Worm (Caenorhabditis elegans) whole organism, young adult: ENCODE results near the gene W01B6.6.

Experiments
- F49E8.2 ChIP-seq: sonication (generic microtip); optimal IDR thresholded peaks from 3 replicates; lab custom pipeline; 2017; ENCODE audit warnings: missing genetic modification characterization, mild to moderate bottlenecking, missing compliant biosample characterization, antibody characterized with exemption, moderate library complexity; ENCODE audit not compliant: insufficient read depth
- ama-1 ChIP-seq, 3 experiments: fragments of 150-350 bp in 1 of 3; sonication (generic microtip) in 2 of 3; optimal IDR thresholded peaks; 2 replicates each; lab custom pipeline; 2014 to 2018; ENCODE audit warnings: missing biosample characterization in 2 of 3, missing genetic modification characterization in 2 of 3, missing genetic modification reagents in 2 of 3
- cebp-1 ChIP-seq, 2 experiments: fragments of 200-800 bp in 1 of 2; sonication (Bioruptor generic) in 1 of 2; sonication (generic microtip) in 1 of 2; IDR thresholded peaks in 1 of 2; optimal IDR thresholded peaks in 1 of 2; 2 replicates each; pipeline versions ENCODE4 v1.3.6 to Lab custom; 2017 to 2022; ENCODE audit warnings: missing compliant biosample characterization in 2 of 2, missing genetic modification characterization in 2 of 2, mild to moderate bottlenecking in 1 of 2, missing genetic modification reagents in 1 of 2, moderate library complexity in 1 of 2
- him-1 ChIP-seq: sonication (generic microtip); optimal IDR thresholded peaks from 2 replicates; lab custom pipeline; 2016; ENCODE audit warnings: missing genotype, missing genetic modification reagents, missing genetic modification characterization, missing compliant biosample characterization
- hlh-26 ChIP-seq: fragments of 200-800 bp; sonication (Bioruptor generic); conservative IDR thresholded peaks from 2 replicates; pipeline ENCODE4 v1.3.6; 2022; ENCODE audit warnings: missing genetic modification reagents, missing genetic modification characterization, missing compliant biosample characterization
- nhr-120 ChIP-seq: fragments of 200-800 bp; sonication (Bioruptor generic); IDR thresholded peaks from 2 replicates; pipeline ENCODE4 v1.3.6; 2022; ENCODE audit warnings: missing genetic modification characterization, missing compliant biosample characterization
- sptf-2 ChIP-seq: fragments of 200-800 bp; sonication (Bioruptor generic); optimal IDR thresholded peaks from 2 replicates; lab custom pipeline; 2018; ENCODE audit warnings: mild to moderate bottlenecking, missing genetic modification characterization, missing compliant biosample characterization

ce11 chrIV:10063941-10064340 lies 17.0 kb upstream of the W01B6.6 start:
- no peak for TF ChIP-seq him-1 (tag; lab: Kevin White, UChicago)
- TF ChIP-seq cebp-1 (GFP tag; IDR thresholded peaks at IDR 0.05; lab: Robert Waterston, UW), result no peak
- TF ChIP-seq cebp-1 (tag; optimal IDR thresholded peaks at IDR 0.05; lab: Kevin White, UChicago), result no peak
- no peak for TF ChIP-seq sptf-2 (GFP tag; lab: Kevin White, UChicago)
- no peak for TF ChIP-seq ama-1 (optimal IDR thresholded peaks at IDR 0.05; lab: Kevin White, UChicago)
- TF ChIP-seq ama-1 (GFP tag; optimal IDR thresholded peaks at IDR 0.05; lab: Kevin White, UChicago), result no peak
- no peak for TF ChIP-seq nhr-120 (GFP tag; lab: Robert Waterston, UW)
- TF ChIP-seq hlh-26 (GFP tag; lab: Robert Waterston, UW), result no peak
- no peak for TF ChIP-seq F49E8.2 (tag; lab: Kevin White, UChicago)
